Worm (Caenorhabditis elegans): ENCODE data around the gene W03G11.2.

- TF ChIP-seq cog-1 (tag; optimal IDR thresholded peaks at IDR 0.05) (no peak), flt-1 (GFP tag; IDR thresholded peaks at IDR 0.05) (no peak), tab-1 (GFP tag; IDR thresholded peaks at IDR 0.05) (no peak), ztf-29 (GFP tag; IDR thresholded peaks at IDR 0.05) (no peak), med-1 (GFP tag; optimal IDR thresholded peaks at IDR 0.05; ENCODE audit: insufficient read depth) (no peak), ztf-23 (GFP tag; IDR thresholded peaks at IDR 0.05) (no peak), klf-2 (GFP tag; conservative IDR thresholded peaks at IDR 0.05) (no peak), ref-1 (GFP tag; conservative IDR thresholded peaks at IDR 0.05) (no peak), T22C8.4 (GFP tag; IDR thresholded peaks at IDR 0.05) (no peak)
Measured at ce11 chrX:12149638-12150137, 41.3 kb upstream of the W03G11.2 start, which contains the start of gene znf-474.

Data from whole organism, midembryonic.